Fruit fly (Drosophila melanogaster) S2 (cell line): ENCODE data around the gene CG33268.

Experiments
- CG8478 ChIP-seq: fragments of >200 bp; optimal IDR thresholded peaks from 2 replicates; lab custom pipeline; 2018
- CTCF ChIP-seq, 2 experiments: fragments of >200 bp; optimal IDR thresholded peaks; 2 replicates each; lab custom pipeline; 2018

DNA sequence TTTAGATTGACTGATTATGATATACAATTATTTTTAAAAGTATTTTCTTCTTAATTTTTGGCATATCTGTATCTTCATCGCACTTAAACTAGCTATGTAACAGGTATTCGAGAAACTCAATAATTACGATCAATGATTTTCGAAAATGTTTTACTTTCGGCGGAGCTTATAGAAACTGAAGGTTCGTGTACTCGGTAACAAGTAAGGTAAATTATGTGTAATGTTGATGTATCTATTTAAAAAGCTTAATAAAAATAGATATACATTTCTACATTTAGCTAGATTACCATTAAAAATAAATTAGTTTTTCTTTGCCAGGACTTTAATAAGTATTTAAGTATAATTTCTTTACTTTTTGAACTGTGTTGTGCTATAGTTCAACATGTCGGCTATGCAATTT lies 12.2 kb downstream of the CG33268 start:
- TF ChIP-seq CG8478 (lab: Kevin White, UChicago) = no peak
- no peak for TF ChIP-seq CTCF (optimal IDR thresholded peaks at IDR 0.05; lab: Kevin White, UChicago)
